Worm (Caenorhabditis elegans) whole organism, early embryonic: Measurements from ENCODE around the gene T13G4.7.

Source experiments
- B0310.2 ChIP-seq: sonication (generic microtip); optimal IDR thresholded peaks from 2 replicates; lab custom pipeline; 2016; ENCODE audit warnings: mild to moderate bottlenecking, missing genetic modification characterization, missing compliant biosample characterization
- F13C5.2 ChIP-seq: sonication (generic microtip); optimal IDR thresholded peaks from 2 replicates; lab custom pipeline; 2017; ENCODE audit warnings: mild to moderate bottlenecking, missing genetic modification characterization, inconsistent platforms, missing compliant biosample characterization
- ama-1 ChIP-seq: fragments of 150-350 bp; optimal IDR thresholded peaks from 2 replicates; lab custom pipeline; 2014
- ets-7 ChIP-seq: sonication (generic microtip); optimal IDR thresholded peaks from 2 replicates; lab custom pipeline; 2016; ENCODE audit warnings: missing genotype, missing genetic modification characterization, missing compliant biosample characterization
- hmbx-1 ChIP-seq: sonication (generic microtip); optimal IDR thresholded peaks from 2 replicates; lab custom pipeline; 2016; ENCODE audit warnings: mild to moderate bottlenecking, missing genetic modification characterization, missing compliant biosample characterization
- hmg-4 ChIP-seq: fragments of 200-800 bp; sonication (Bioruptor generic); optimal IDR thresholded peaks from 2 replicates; lab custom pipeline; 2018; ENCODE audit warnings: mild to moderate bottlenecking, missing genetic modification characterization, missing compliant biosample characterization
- hnd-1 ChIP-seq: sonication (generic microtip); optimal IDR thresholded peaks from 2 replicates; lab custom pipeline; 2016; ENCODE audit warnings: missing genetic modification characterization, missing compliant biosample characterization
- sea-1 ChIP-seq: fragments of 200-800 bp; sonication (Bioruptor generic); conservative IDR thresholded peaks from 2 replicates; pipeline ENCODE4 v1.3.6; 2022; ENCODE audit warnings: missing genetic modification characterization, missing compliant biosample characterization

- TF ChIP-seq ets-7 (no peak), sea-1 (no peak), ama-1 (no peak), hmbx-1 (tag; lab: Kevin White, UChicago) (no peak), hmg-4 (GFP tag; lab: Kevin White, UChicago) (no peak), F13C5.2 (tag; lab: Kevin White, UChicago) (no peak), hnd-1 (tag; lab: Kevin White, UChicago) (no peak), B0310.2 (tag; lab: Kevin White, UChicago) (no peak)
Measured at ce11 chrX:1223089-1223488, 17.2 kb upstream of the T13G4.7 start.
